Worm (Caenorhabditis elegans): ENCODE data around the gene F15B9.10.

DNA sequence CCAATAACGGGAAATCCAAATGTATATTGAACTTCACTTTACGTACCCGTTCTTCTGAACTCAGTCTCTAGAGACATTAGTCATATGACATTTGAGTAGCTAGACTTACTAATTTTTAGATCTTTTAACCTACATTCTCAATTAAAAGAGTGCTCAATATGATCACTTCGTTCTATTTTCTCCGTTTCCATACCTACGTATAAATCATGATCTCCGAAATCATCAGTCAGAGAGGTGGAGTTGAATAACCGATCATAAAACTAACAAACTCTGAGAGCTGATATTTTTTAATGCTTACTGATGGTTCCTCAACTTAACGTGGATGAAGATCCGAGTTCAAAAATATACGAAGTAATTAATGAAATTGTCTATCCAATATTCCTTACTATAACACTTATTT lies 44.6 kb downstream of the F15B9.10 start, which contains the start of gene srd-35:
- TF ChIP-seq T20F7.1 (GFP tag; optimal IDR thresholded peaks at IDR 0.05) (no peak), ama-1 (optimal IDR thresholded peaks at IDR 0.05) (no peak), zag-1 (tag; optimal IDR thresholded peaks at IDR 0.05) (no peak), rbr-2 (tag; optimal IDR thresholded peaks at IDR 0.05) (no peak), nhr-11 (tag; optimal IDR thresholded peaks at IDR 0.05) (no peak), pha-4 (GFP tag; IDR thresholded peaks at IDR 0.05) (no peak), pha-4 (tag; optimal IDR thresholded peaks at IDR 0.05) (no peak), skn-1 (tag; optimal IDR thresholded peaks at IDR 0.05) (no peak), hlh-30 (tag; optimal IDR thresholded peaks at IDR 0.05; ENCODE audit: insufficient read depth) (no peak), vab-7 (GFP tag; IDR thresholded peaks at IDR 0.05) (no peak)
